Worm (Caenorhabditis elegans) whole organism, L3 larva: ENCODE data around the gene ZK822.1.

ENCODE experiments used
- ZK546.5 ChIP-seq: sonication (generic microtip); optimal IDR thresholded peaks from 2 replicates; lab custom pipeline; 2017; ENCODE audit warnings: missing biosample characterization, missing genetic modification characterization
- aly-2 ChIP-seq: fragments of 150-350 bp; optimal IDR thresholded peaks from 2 replicates; lab custom pipeline; 2014; ENCODE audit warnings: missing biosample characterization, missing genetic modification characterization
- ceh-16 ChIP-seq: sonication (generic microtip); optimal IDR thresholded peaks from 2 replicates; lab custom pipeline; 2017; ENCODE audit warnings: missing biosample characterization, missing genetic modification characterization
- ceh-82 ChIP-seq: fragments of 150-350 bp; optimal IDR thresholded peaks from 2 replicates; lab custom pipeline; 2014; ENCODE audit warnings: missing biosample characterization, missing genetic modification characterization
- ceh-9 ChIP-seq: sonication (generic microtip); optimal IDR thresholded peaks from 2 replicates; lab custom pipeline; 2018; ENCODE audit warnings: missing biosample characterization, missing genetic modification characterization
- egl-27 ChIP-seq: sonication (generic microtip); optimal IDR thresholded peaks from 4 replicates; lab custom pipeline; 2017; ENCODE audit warnings: missing biosample characterization, missing genetic modification reagents, missing genetic modification characterization
- elt-1 ChIP-seq: fragments of 150-350 bp; optimal IDR thresholded peaks from 2 replicates; lab custom pipeline; 2014; ENCODE audit warnings: missing biosample characterization, missing genetic modification characterization
- elt-2 ChIP-seq: sonication (generic microtip); optimal IDR thresholded peaks from 2 replicates; lab custom pipeline; 2016; ENCODE audit warnings: missing genetic modification reagents, mild to moderate bottlenecking, missing genetic modification characterization, missing compliant biosample characterization
- elt-3 ChIP-seq, 3 experiments: fragments of 150-350 bp in 1 of 3; sonication (generic microtip) in 2 of 3; optimal IDR thresholded peaks; 2 replicates in 2 of 3; 4 replicates in 1 of 3; lab custom pipeline; 2014 to 2017; ENCODE audit warnings: missing biosample characterization in 3 of 3, missing genetic modification characterization in 3 of 3
- fkh-10 ChIP-seq: sonication (generic microtip); optimal IDR thresholded peaks from 2 replicates; lab custom pipeline; 2017; ENCODE audit warnings: missing biosample characterization, missing genetic modification reagents, missing genetic modification characterization
- fkh-2 ChIP-seq: fragments of 150-350 bp; optimal IDR thresholded peaks from 2 replicates; lab custom pipeline; 2014; ENCODE audit warnings: missing biosample characterization, missing genetic modification reagents, missing genetic modification characterization
- fos-1 ChIP-seq: fragments of 150-350 bp; optimal IDR thresholded peaks from 2 replicates; lab custom pipeline; 2014; ENCODE audit warnings: missing biosample characterization, missing genetic modification characterization
- hmg-11 ChIP-seq: sonication (generic microtip); optimal IDR thresholded peaks from 2 replicates; lab custom pipeline; 2016; ENCODE audit warnings: missing genetic modification characterization, missing compliant biosample characterization
- lin-39 ChIP-seq: fragments of 150-350 bp; optimal IDR thresholded peaks from 2 replicates; lab custom pipeline; 2018; ENCODE audit warnings: missing biosample characterization, missing genetic modification reagents, missing genetic modification characterization
- lsy-12 ChIP-seq: sonication (generic microtip); optimal IDR thresholded peaks from 2 replicates; lab custom pipeline; 2016; ENCODE audit warnings: mild to moderate bottlenecking, missing genetic modification characterization, missing compliant biosample characterization
- mdl-1 ChIP-seq: fragments of 150-350 bp; optimal IDR thresholded peaks from 2 replicates; lab custom pipeline; 2014; ENCODE audit warnings: missing biosample characterization, missing genetic modification characterization
- nfya-1 ChIP-seq: sonication (generic microtip); optimal IDR thresholded peaks from 2 replicates; lab custom pipeline; 2017; ENCODE audit warnings: missing genetic modification characterization, mild to moderate bottlenecking, missing compliant biosample characterization, antibody characterized with exemption, moderate library complexity; ENCODE audit not compliant: insufficient read depth
- nhr-11 ChIP-seq: fragments of 150-350 bp; optimal IDR thresholded peaks from 2 replicates; lab custom pipeline; 2014; ENCODE audit warnings: missing biosample characterization, missing genetic modification characterization
- nhr-12 ChIP-seq: fragments of 150-350 bp; optimal IDR thresholded peaks from 2 replicates; lab custom pipeline; 2014; ENCODE audit warnings: missing biosample characterization, missing genetic modification characterization
- nhr-23 ChIP-seq: fragments of 150-350 bp; optimal IDR thresholded peaks from 2 replicates; lab custom pipeline; 2014; ENCODE audit warnings: missing biosample characterization, missing genetic modification reagents, missing genetic modification characterization
- nhr-237 ChIP-seq: fragments of 150-350 bp; optimal IDR thresholded peaks from 2 replicates; lab custom pipeline; 2014; ENCODE audit warnings: missing biosample characterization, missing genetic modification characterization
- nhr-25 ChIP-seq: sonication (generic microtip); optimal IDR thresholded peaks from 2 replicates; lab custom pipeline; 2017; ENCODE audit warnings: missing biosample characterization, missing genetic modification characterization
- nhr-28 ChIP-seq: fragments of 150-350 bp; optimal IDR thresholded peaks from 2 replicates; lab custom pipeline; 2014; ENCODE audit warnings: missing biosample characterization, missing genetic modification characterization
- nhr-43 ChIP-seq: sonication (generic microtip); optimal IDR thresholded peaks from 2 replicates; lab custom pipeline; 2016; ENCODE audit warnings: mild to moderate bottlenecking, missing genetic modification characterization, missing compliant biosample characterization; ENCODE audit not compliant: poor library complexity, severe bottlenecking
- nhr-67 ChIP-seq: fragments of 150-350 bp; optimal IDR thresholded peaks from 2 replicates; lab custom pipeline; 2014; ENCODE audit warnings: missing biosample characterization, missing genetic modification characterization
- nhr-76 ChIP-seq: fragments of 150-350 bp; sonication (generic microtip); optimal IDR thresholded peaks from 5 replicates; lab custom pipeline; 2014; ENCODE audit warnings: missing biosample characterization, missing genetic modification characterization
- nhr-77 ChIP-seq: fragments of 150-350 bp; optimal IDR thresholded peaks from 2 replicates; lab custom pipeline; 2014; ENCODE audit warnings: missing biosample characterization, missing genetic modification characterization
- pqm-1 ChIP-seq: fragments of 150-350 bp; optimal IDR thresholded peaks from 2 replicates; lab custom pipeline; 2017; ENCODE audit warnings: missing biosample characterization, missing genetic modification characterization, inconsistent platforms
- sea-2 ChIP-seq: fragments of 150-350 bp; sonication (generic microtip); optimal IDR thresholded peaks from 4 replicates; lab custom pipeline; 2014; ENCODE audit warnings: missing biosample characterization, missing genetic modification reagents, missing genetic modification characterization
- skn-1 ChIP-seq: fragments of 150-350 bp; optimal IDR thresholded peaks from 2 replicates; lab custom pipeline; 2014; ENCODE audit warnings: missing biosample characterization, missing genetic modification characterization
- tbx-2 ChIP-seq: sonication (generic microtip); optimal IDR thresholded peaks from 2 replicates; lab custom pipeline; 2016; ENCODE audit warnings: mild to moderate bottlenecking, missing genetic modification characterization, missing compliant biosample characterization
- unc-39 ChIP-seq: sonication (generic microtip); optimal IDR thresholded peaks from 4 replicates; lab custom pipeline; 2017; ENCODE audit warnings: missing biosample characterization, missing genetic modification characterization
- zag-1 ChIP-seq: fragments of 150-350 bp; optimal IDR thresholded peaks from 2 replicates; lab custom pipeline; 2014; ENCODE audit warnings: missing biosample characterization, missing genetic modification characterization
- ztf-11 ChIP-seq: fragments of 150-350 bp; optimal IDR thresholded peaks from 2 replicates; lab custom pipeline; 2014; ENCODE audit warnings: missing biosample characterization, missing genetic modification characterization
- ztf-4 ChIP-seq: fragments of 150-350 bp; optimal IDR thresholded peaks from 2 replicates; lab custom pipeline; 2014; ENCODE audit warnings: missing biosample characterization, missing genetic modification characterization

The ZK822.1 gene

DNA sequence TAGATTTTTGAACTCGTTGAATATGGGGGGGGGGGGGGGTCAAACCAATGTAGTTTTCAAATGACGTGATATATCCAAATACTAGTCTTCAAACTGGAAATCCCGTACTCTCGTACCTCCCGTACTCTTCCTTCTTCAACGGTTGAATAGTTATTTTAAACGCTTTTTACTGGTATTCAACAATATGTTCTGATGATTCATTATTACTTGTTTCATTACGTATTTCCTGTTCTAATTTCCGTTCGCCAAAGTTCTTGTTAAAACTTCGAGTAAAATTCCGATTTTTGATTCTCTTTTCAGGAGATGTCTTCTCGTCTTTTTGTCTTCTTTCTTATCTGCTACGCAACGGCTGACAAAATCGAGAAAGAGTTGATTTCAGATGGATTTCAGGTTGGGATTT, 8.6 kb upstream of the ZK822.1 start, which contains the start of gene nhx-9:
TSS of gene nhx-9 (plus strand) at position 301 of the 400 bp plus-strand sequence.
- TF ChIP-seq lsy-12 (tag; lab: Kevin White, UChicago) (no peak), elt-2 (tag; lab: Kevin White, UChicago) (no peak), ztf-11 (no peak), unc-39 (tag; lab: Kevin White, UChicago) (no peak), nfya-1 (tag; lab: Kevin White, UChicago) (no peak), nhr-67 (tag; lab: Kevin White, UChicago) (no peak), zag-1 (tag; lab: Kevin White, UChicago) (no peak)

DNA sequence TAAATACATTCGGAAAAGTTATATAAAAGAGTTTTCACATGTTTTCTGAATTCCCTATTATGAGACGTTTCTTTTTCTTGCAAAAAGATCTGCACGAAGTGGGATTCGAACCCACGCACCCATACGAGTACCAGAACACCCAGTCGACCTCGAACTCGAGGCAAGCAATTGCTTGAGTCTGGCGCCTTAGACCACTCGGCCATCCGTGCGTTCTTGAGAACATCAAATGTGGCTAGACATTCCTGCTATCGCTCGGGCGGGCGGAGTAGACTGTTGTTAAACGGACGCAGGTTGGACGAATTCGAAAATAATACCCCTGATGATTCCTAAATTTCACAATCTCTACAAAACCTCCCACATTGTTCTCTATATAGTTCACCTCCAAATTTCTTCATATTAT, 6.5 kb upstream of the ZK822.1 start:
- peak; percentile 22 for TF ChIP-seq hmg-11 (tag; lab: Kevin White, UChicago)
- no peak for TF ChIP-seq fkh-2 (tag; lab: Kevin White, UChicago)
- no peak for TF ChIP-seq ZK546.5 (tag; lab: Kevin White, UChicago)
- TF ChIP-seq nhr-28 (tag; lab: Kevin White, UChicago), result no peak
- TF ChIP-seq nhr-77 (tag; lab: Kevin White, UChicago), result no peak
- peak; percentile 33 for TF ChIP-seq nhr-23 (tag; lab: Kevin White, UChicago)
- TF ChIP-seq nhr-76 (tag; lab: Kevin White, UChicago), result no peak
- peak in 1 of 3 experiments; percentile 41 for TF ChIP-seq elt-3 (tag; optimal IDR thresholded peaks at IDR 0.05; lab: Kevin White, UChicago)
- no peak for TF ChIP-seq aly-2 (tag; lab: Kevin White, UChicago)
- TF ChIP-seq skn-1 (tag; lab: Kevin White, UChicago), result no peak
- peak; percentile 51 for TF ChIP-seq nfya-1 (tag; lab: Kevin White, UChicago)
- TF ChIP-seq nhr-43, result peak; percentile 60
- TF ChIP-seq fkh-10 (GFP tag; lab: Kevin White, UChicago), result no peak
- TF ChIP-seq nhr-25 (tag; lab: Kevin White, UChicago), result peak; percentile 56
- TF ChIP-seq lin-39 (tag; lab: Kevin White, UChicago), result peak; percentile 41
- TF ChIP-seq nhr-12 (tag; lab: Kevin White, UChicago), result no peak
- TF ChIP-seq elt-1, result no peak
- TF ChIP-seq ceh-82, result no peak
- peak; percentile 37 for TF ChIP-seq elt-2 (tag; lab: Kevin White, UChicago)
- no peak for TF ChIP-seq tbx-2
- TF ChIP-seq sea-2 (GFP tag; lab: Kevin White, UChicago), result no peak
- TF ChIP-seq lsy-12 (tag; lab: Kevin White, UChicago), result peak; percentile 31
- no peak for TF ChIP-seq nhr-67 (tag; lab: Kevin White, UChicago)
- no peak for TF ChIP-seq ceh-16

DNA sequence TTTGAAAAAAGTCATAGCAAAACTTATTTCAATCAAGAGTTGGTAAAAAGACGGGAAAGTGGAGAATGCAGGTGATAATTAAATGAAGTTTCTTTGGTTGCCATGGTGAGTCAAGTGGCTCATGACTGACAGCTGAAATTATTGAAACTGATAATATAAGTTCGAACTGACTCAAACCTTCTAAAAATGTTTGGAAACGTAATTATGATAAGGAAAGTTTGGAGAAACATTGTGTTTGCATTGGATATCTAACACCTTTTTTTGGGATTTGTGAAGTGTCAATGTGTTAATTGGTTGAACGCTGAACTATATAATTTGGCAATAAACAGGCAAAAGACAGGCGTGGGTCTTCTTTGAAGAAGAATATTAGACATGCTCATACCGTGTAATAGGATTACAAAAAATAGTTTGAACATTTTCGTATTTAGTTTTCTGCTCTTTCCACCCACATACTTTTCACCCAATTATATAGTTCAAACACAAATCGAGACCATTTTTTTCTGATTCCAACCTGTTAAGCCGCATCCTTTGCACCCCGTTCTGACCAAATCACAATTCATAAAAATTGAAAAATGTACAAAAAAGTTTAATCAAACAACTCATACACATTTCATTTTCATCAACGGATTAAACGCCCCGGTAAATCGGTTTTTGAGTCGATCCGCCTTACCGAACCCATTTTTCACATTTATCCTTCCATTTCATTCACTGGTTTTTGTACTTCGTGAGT, 3.6 kb upstream of the ZK822.1 start, which contains the start of the genes srlf-33 and srlf-32:
TSS of gene srlf-33 (minus strand) at position 101 of the 730 bp plus-strand sequence.
TSS of gene srlf-32 (plus strand) at position 680 of the 730 bp plus-strand sequence.
- no peak for TF ChIP-seq fos-1 (tag; lab: Kevin White, UChicago)
- no peak for TF ChIP-seq lin-39 (tag; lab: Kevin White, UChicago)
- TF ChIP-seq nhr-77 (tag; lab: Kevin White, UChicago), result no peak
- TF ChIP-seq pqm-1, result no peak
- TF ChIP-seq elt-1, result no peak
- no peak for TF ChIP-seq elt-2 (tag; lab: Kevin White, UChicago)
- TF ChIP-seq hmg-11 (tag; lab: Kevin White, UChicago), result no peak
- TF ChIP-seq aly-2 (tag; lab: Kevin White, UChicago), result no peak
- TF ChIP-seq nhr-237 (tag; lab: Kevin White, UChicago), result no peak
- TF ChIP-seq ceh-9, result no peak
- TF ChIP-seq lsy-12 (tag; lab: Kevin White, UChicago), result no peak
- no peak for TF ChIP-seq nhr-28 (tag; lab: Kevin White, UChicago)
- no peak for TF ChIP-seq fkh-2 (tag; lab: Kevin White, UChicago)
- no peak for TF ChIP-seq nhr-11 (tag; lab: Kevin White, UChicago)
- no peak for TF ChIP-seq ztf-4 (tag; lab: Kevin White, UChicago)
- TF ChIP-seq, all 47 proteins: peak for 0

DNA sequence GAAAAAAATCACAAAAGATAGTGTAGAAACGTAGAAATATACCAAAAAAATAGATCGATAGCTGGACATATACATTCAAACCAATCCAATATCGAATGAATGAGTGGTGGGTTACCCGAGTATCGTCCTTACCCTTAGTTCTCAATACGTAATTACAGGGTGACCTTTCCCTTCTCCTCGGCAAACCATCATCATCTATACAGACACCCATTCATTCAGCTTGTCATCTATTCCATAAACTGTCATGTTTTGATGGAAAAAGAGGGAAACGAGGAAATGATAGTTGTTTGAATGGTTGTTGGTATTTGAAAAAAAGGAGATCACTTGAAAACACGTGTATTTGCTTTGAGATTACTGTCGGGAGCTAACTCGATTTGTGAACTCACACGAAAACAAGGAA, 2.2 kb upstream of the ZK822.1 start:
- TF ChIP-seq nhr-237 (tag; lab: Kevin White, UChicago) (no peak), mdl-1 (no peak), egl-27 (tag; lab: Kevin White, UChicago) (no peak), nhr-12 (tag; lab: Kevin White, UChicago) (no peak), nhr-25 (tag; lab: Kevin White, UChicago) (no peak), hmg-11 (tag; lab: Kevin White, UChicago) (no peak), zag-1 (tag; lab: Kevin White, UChicago) (no peak), ztf-4 (tag; lab: Kevin White, UChicago) (no peak)
